Worm (Caenorhabditis elegans) whole organism, L4/young adult: ENCODE measurements around the gene fbxa-30.

Source experiments
- W03F9.2 ChIP-seq: fragments of 150-350 bp; optimal IDR thresholded peaks from 2 replicates; lab custom pipeline; 2014; ENCODE audit warnings: missing biosample characterization, missing genetic modification characterization
- dao-5 ChIP-seq: sonication (generic microtip); optimal IDR thresholded peaks from 2 replicates; lab custom pipeline; 2016; ENCODE audit warnings: missing genotype, missing genetic modification characterization, moderate library complexity, missing compliant biosample characterization
- him-1 ChIP-seq: sonication (generic microtip); optimal IDR thresholded peaks from 2 replicates; lab custom pipeline; 2016; ENCODE audit warnings: missing genotype, missing genetic modification reagents, missing genetic modification characterization, missing compliant biosample characterization

ce11 chrIII:1271378-1271926, 4.0 kb downstream of the fbxa-30 start, which contains the start of gene fbxa-31:
- TF ChIP-seq dao-5 (tag; lab: Kevin White, UChicago), result no peak
- no peak for TF ChIP-seq W03F9.2 (tag; lab: Kevin White, UChicago)
- TF ChIP-seq him-1 (tag; lab: Kevin White, UChicago), result no peak
